Fruit fly (Drosophila melanogaster) whole organism, embryonic: Measurements from ENCODE around the gene Crys.

ENCODE experiments used
- Adf1 ChIP-seq: fragments of 200-800 bp; sonication (Bioruptor generic); IDR thresholded peaks from 2 replicates; pipeline ENCODE4 v1.3.6; 2022; ENCODE audit warnings: missing biosample characterization, missing genetic modification characterization
- B-H1 ChIP-seq: fragments of 200-800 bp; sonication (Bioruptor generic); IDR thresholded peaks from 3 replicates; pipeline ENCODE4 v1.3.6; 2022; ENCODE audit warnings: missing biosample characterization, missing genetic modification characterization
- Bteb2 ChIP-seq: fragments of 200-800 bp; sonication (Bioruptor generic); optimal IDR thresholded peaks from 2 replicates; lab custom pipeline; 2016; ENCODE audit warnings: missing biosample characterization, missing genetic modification characterization
- CG10366 ChIP-seq: fragments of 200-800 bp; sonication (Bioruptor generic); IDR thresholded peaks from 2 replicates; pipeline ENCODE4 v1.3.6; 2022; ENCODE audit warnings: missing biosample characterization, missing genetic modification characterization
- CG11247 ChIP-seq: fragments of 200-800 bp; sonication (Bioruptor generic); IDR thresholded peaks from 2 replicates; pipeline ENCODE4 v1.3.6; 2022; ENCODE audit warnings: missing biosample characterization, missing genetic modification characterization
- CG11398 ChIP-seq: fragments of 200-800 bp; sonication (Bioruptor generic); optimal IDR thresholded peaks from 2 replicates; lab custom pipeline; 2016; ENCODE audit warnings: missing biosample characterization, missing genetic modification characterization
- CG12299 ChIP-seq: fragments of 200-800 bp; sonication (Bioruptor generic); optimal IDR thresholded peaks from 2 replicates; lab custom pipeline; 2018; ENCODE audit warnings: missing biosample characterization, mild to moderate bottlenecking, missing genetic modification characterization
- CG13775 ChIP-seq: fragments of 200-800 bp; sonication (Bioruptor generic); optimal IDR thresholded peaks from 3 replicates; lab custom pipeline; 2017; ENCODE audit warnings: missing biosample characterization, mild to moderate bottlenecking, missing genetic modification characterization
- CG1647 ChIP-seq: fragments of 200-800 bp; sonication (Bioruptor generic); optimal IDR thresholded peaks from 3 replicates; lab custom pipeline; 2016; ENCODE audit warnings: missing biosample characterization, missing genetic modification characterization
- CG17361 ChIP-seq: fragments of 200-800 bp; sonication (Bioruptor generic); IDR thresholded peaks from 3 replicates; pipeline ENCODE4 v1.3.6; 2022; ENCODE audit warnings: missing biosample characterization, missing genetic modification characterization
- CG17612 ChIP-seq: fragments of 200-800 bp; sonication (Bioruptor generic); IDR thresholded peaks from 2 replicates; pipeline ENCODE4 v1.3.6; 2022; ENCODE audit warnings: missing biosample characterization, missing genetic modification characterization
- CG2116 ChIP-seq: fragments of 200-800 bp; sonication (Bioruptor generic); optimal IDR thresholded peaks from 3 replicates; lab custom pipeline; 2018; ENCODE audit warnings: missing biosample characterization, mild to moderate bottlenecking, missing genetic modification characterization
- CG2889 ChIP-seq: fragments of 200-800 bp; sonication (Bioruptor generic); IDR thresholded peaks from 3 replicates; pipeline ENCODE4 v1.3.6; 2022; ENCODE audit warnings: missing biosample characterization, missing genetic modification characterization
- CG31365 ChIP-seq: fragments of 200-800 bp; sonication (Bioruptor generic); optimal IDR thresholded peaks from 2 replicates; lab custom pipeline; 2018; ENCODE audit warnings: missing biosample characterization, mild to moderate bottlenecking, missing genetic modification characterization
- CG31441 ChIP-seq: fragments of 200-800 bp; sonication (Bioruptor generic); IDR thresholded peaks from 2 replicates; pipeline ENCODE4 v1.3.6; 2022; ENCODE audit warnings: missing biosample characterization, missing genetic modification characterization
- CG32532 ChIP-seq: fragments of 200-800 bp; sonication (Bioruptor generic); IDR thresholded peaks from 2 replicates; pipeline ENCODE4 v1.3.6; 2022; ENCODE audit warnings: missing biosample characterization, missing genetic modification characterization
- CG42726 ChIP-seq: fragments of 200-800 bp; sonication (Bioruptor generic); IDR thresholded peaks from 2 replicates; pipeline ENCODE4 v1.3.6; 2022; ENCODE audit warnings: missing biosample characterization, missing genetic modification characterization; ENCODE audit not compliant: partially characterized antibody
- CG4282 ChIP-seq: fragments of 200-800 bp; sonication (Bioruptor generic); optimal IDR thresholded peaks from 2 replicates; lab custom pipeline; 2016; ENCODE audit warnings: missing biosample characterization, missing genetic modification characterization
- CG6765 ChIP-seq: fragments of 200-800 bp; sonication (Bioruptor generic); optimal IDR thresholded peaks from 3 replicates; lab custom pipeline; 2017; ENCODE audit warnings: missing biosample characterization, mild to moderate bottlenecking, missing genetic modification characterization
- CG7928 ChIP-seq: fragments of 200-800 bp; sonication (Bioruptor generic); optimal IDR thresholded peaks from 2 replicates; lab custom pipeline; 2017; ENCODE audit warnings: missing biosample characterization, mild to moderate bottlenecking, missing genetic modification characterization
- CG7963 ChIP-seq: fragments of 200-800 bp; sonication (Bioruptor generic); IDR thresholded peaks from 3 replicates; pipeline ENCODE4 v1.3.6; 2022; ENCODE audit warnings: missing biosample characterization, missing genetic modification characterization; ENCODE audit not compliant: partially characterized antibody
- CG8944 ChIP-seq: fragments of 200-800 bp; sonication (Bioruptor generic); optimal IDR thresholded peaks from 3 replicates; lab custom pipeline; 2016; ENCODE audit warnings: missing biosample characterization, missing genetic modification characterization
- D ChIP-seq, 2 experiments: fragments of 200-800 bp in 1 of 2; fragments of >200 bp in 1 of 2; sonication (Bioruptor generic) in 1 of 2; optimal IDR thresholded peaks; 2 replicates in 1 of 2; 3 replicates in 1 of 2; lab custom pipeline; 2017; ENCODE audit warnings: mild to moderate bottlenecking in 1 of 2, missing biosample characterization in 1 of 2, missing genetic modification characterization in 1 of 2, missing genetic modification reagents in 1 of 2
- D19A ChIP-seq: fragments of 200-800 bp; optimal IDR thresholded peaks from 3 replicates; lab custom pipeline; 2019; ENCODE audit warnings: missing biosample characterization, mild to moderate bottlenecking, missing genetic modification characterization, moderate library complexity
- E2f2 ChIP-seq: fragments of 200-800 bp; sonication (Bioruptor generic); IDR thresholded peaks from 2 replicates; pipeline ENCODE4 v1.3.6; 2022; ENCODE audit warnings: missing biosample characterization, missing genetic modification characterization
- GATAe ChIP-seq: fragments of 200-800 bp; sonication (Bioruptor generic); conservative IDR thresholded peaks from 2 replicates; pipeline ENCODE4 v1.3.6; 2022; ENCODE audit warnings: missing biosample characterization, missing genetic modification characterization
- H15 ChIP-seq: fragments of 200-800 bp; sonication (Bioruptor generic); IDR thresholded peaks from 3 replicates; pipeline ENCODE4 v1.3.6; 2022; ENCODE audit warnings: missing biosample characterization, missing genetic modification characterization
- H2.0 ChIP-seq: fragments of 200-800 bp; sonication (Bioruptor generic); IDR thresholded peaks from 2 replicates; pipeline ENCODE4 v1.3.6; 2022; ENCODE audit warnings: missing biosample characterization, missing genetic modification characterization
- HLH4C ChIP-seq: fragments of 200-800 bp; sonication (Bioruptor generic); IDR thresholded peaks from 3 replicates; pipeline ENCODE4 v1.3.6; 2022; ENCODE audit warnings: missing biosample characterization, missing genetic modification characterization; ENCODE audit not compliant: partially characterized antibody
- Hmr ChIP-seq: fragments of 200-800 bp; sonication (Bioruptor generic); optimal IDR thresholded peaks from 3 replicates; lab custom pipeline; 2017; ENCODE audit warnings: mild to moderate bottlenecking, missing biosample characterization, missing genetic modification reagents, missing genetic modification characterization
- NC2β ChIP-seq: fragments of 200-800 bp; sonication (Bioruptor generic); optimal IDR thresholded peaks from 2 replicates; lab custom pipeline; 2016; ENCODE audit warnings: missing biosample characterization, missing genetic modification characterization
- NK7.1 ChIP-seq: fragments of 200-800 bp; sonication (Bioruptor generic); optimal IDR thresholded peaks from 3 replicates; lab custom pipeline; 2016; ENCODE audit warnings: missing biosample characterization, missing genetic modification characterization
- Nf-YA ChIP-seq: fragments of 200-800 bp; sonication (Bioruptor generic); IDR thresholded peaks from 2 replicates; pipeline ENCODE4 v1.3.6; 2022; ENCODE audit warnings: missing biosample characterization, missing genetic modification characterization
- Ravus ChIP-seq: fragments of 200-800 bp; sonication (Bioruptor generic); IDR thresholded peaks from 2 replicates; pipeline ENCODE4 v1.3.6; 2022; ENCODE audit warnings: missing biosample characterization, missing genetic modification characterization
- Rx ChIP-seq: fragments of 200-800 bp; sonication (Bioruptor generic); IDR thresholded peaks from 2 replicates; pipeline ENCODE4 v1.3.6; 2022; ENCODE audit warnings: missing biosample characterization, missing genetic modification characterization
- TFAM ChIP-seq: fragments of 200-800 bp; sonication (Bioruptor generic); optimal IDR thresholded peaks from 2 replicates; lab custom pipeline; 2017; ENCODE audit warnings: missing biosample characterization, missing genetic modification characterization, inconsistent platforms
- Vsx1 ChIP-seq: fragments of 200-800 bp; sonication (Bioruptor generic); optimal IDR thresholded peaks from 2 replicates; lab custom pipeline; 2017; ENCODE audit warnings: missing biosample characterization, mild to moderate bottlenecking, missing genetic modification characterization, missing genetic modification reagents
- az2 ChIP-seq: fragments of 200-800 bp; sonication (Bioruptor generic); optimal IDR thresholded peaks from 3 replicates; lab custom pipeline; 2016; ENCODE audit warnings: missing biosample characterization, missing genetic modification characterization
- bcd ChIP-seq: fragments of 200-800 bp; sonication (Bioruptor generic); optimal IDR thresholded peaks from 2 replicates; lab custom pipeline; 2017; ENCODE audit warnings: missing biosample characterization, mild to moderate bottlenecking, missing genetic modification characterization
- br ChIP-seq: fragments of >200 bp; optimal IDR thresholded peaks from 2 replicates; lab custom pipeline; 2017
- caup ChIP-seq: fragments of 200-800 bp; sonication (Bioruptor generic); optimal IDR thresholded peaks from 3 replicates; lab custom pipeline; 2017; ENCODE audit warnings: missing biosample characterization, mild to moderate bottlenecking, missing genetic modification characterization, moderate library complexity; ENCODE audit not compliant: severe bottlenecking
- cg ChIP-seq: fragments of 200-800 bp; sonication (Bioruptor generic); optimal IDR thresholded peaks from 3 replicates; lab custom pipeline; 2019; ENCODE audit warnings: missing biosample characterization, mild to moderate bottlenecking, missing genetic modification characterization, moderate library complexity
- fd3F ChIP-seq: fragments of 200-800 bp; sonication (Bioruptor generic); optimal IDR thresholded peaks from 2 replicates; lab custom pipeline; 2018; ENCODE audit warnings: missing biosample characterization, mild to moderate bottlenecking, missing genetic modification characterization, moderate library complexity
- her ChIP-seq: fragments of 200-800 bp; sonication (Bioruptor generic); optimal IDR thresholded peaks from 2 replicates; lab custom pipeline; 2016; ENCODE audit warnings: missing biosample characterization, missing genetic modification characterization
- jumu ChIP-seq: fragments of 200-800 bp; sonication (Bioruptor generic); optimal IDR thresholded peaks from 3 replicates; lab custom pipeline; 2016; ENCODE audit warnings: missing biosample characterization, missing genetic modification characterization
- org-1 ChIP-seq: fragments of 200-800 bp; sonication (Bioruptor generic); optimal IDR thresholded peaks from 2 replicates; lab custom pipeline; 2017; ENCODE audit warnings: missing biosample characterization, missing genetic modification characterization
- pum ChIP-seq: fragments of 200-800 bp; sonication (Bioruptor generic); optimal IDR thresholded peaks from 2 replicates; lab custom pipeline; 2016; ENCODE audit warnings: missing biosample characterization, missing genetic modification characterization
- ro ChIP-seq: fragments of 200-800 bp; sonication (Bioruptor generic); IDR thresholded peaks from 2 replicates; pipeline ENCODE4 v1.3.6; 2022; ENCODE audit warnings: missing biosample characterization, missing genetic modification characterization
- sd ChIP-seq: fragments of 200-800 bp; sonication (Bioruptor generic); optimal IDR thresholded peaks from 3 replicates; lab custom pipeline; 2018; ENCODE audit warnings: missing biosample characterization, mild to moderate bottlenecking, missing genetic modification characterization, moderate library complexity
- sens-2 ChIP-seq: fragments of 200-800 bp; sonication (Bioruptor generic); IDR thresholded peaks from 2 replicates; pipeline ENCODE4 v1.3.6; 2022; ENCODE audit warnings: missing biosample characterization, missing genetic modification characterization
- tup ChIP-seq: fragments of 200-800 bp; sonication (Bioruptor generic); optimal IDR thresholded peaks from 2 replicates; lab custom pipeline; 2016; ENCODE audit warnings: missing biosample characterization, mild to moderate bottlenecking, missing genetic modification characterization, moderate library complexity
- vfl ChIP-seq: fragments of 200-800 bp; sonication (Bioruptor generic); optimal IDR thresholded peaks from 2 replicates; lab custom pipeline; 2016; ENCODE audit warnings: missing biosample characterization, missing genetic modification characterization

Gene Crys

dm6 chr2L:11987945-11988344, 44.0 kb downstream of the Crys start, which contains the start of the genes CG6686 and CG34163 (continued):
- peak; percentile 58 for TF ChIP-seq az2 (GFP tag; lab: Kevin White, UChicago)
- TF ChIP-seq E2f2 (GFP tag; lab: Robert Waterston, UW) = peak; percentile 64
- TF ChIP-seq CG10366 (GFP tag; lab: Robert Waterston, UW) = peak; percentile 39; the same call in 1 of the 2 replicates
- TF ChIP-seq GATAe (GFP tag; lab: Robert Waterston, UW) = no peak
- peak; percentile 8 for TF ChIP-seq CG1647
- TF ChIP-seq Vsx1 = no peak
- no peak for TF ChIP-seq D (optimal IDR thresholded peaks at IDR 0.05; lab: Kevin White, UChicago)
- no peak for TF ChIP-seq D (GFP tag; optimal IDR thresholded peaks at IDR 0.05; lab: Kevin White, UChicago)
- peak; percentile 34 for TF ChIP-seq Bteb2 (GFP tag; lab: Kevin White, UChicago)
- TF ChIP-seq CG11398 (GFP tag; lab: Kevin White, UChicago) = no peak
- no peak for TF ChIP-seq Ravus (GFP tag; lab: Robert Waterston, UW)
- TF ChIP-seq NK7.1 = no peak
- TF ChIP-seq HLH4C (GFP tag; lab: Robert Waterston, UW) = no peak
- no peak for TF ChIP-seq H15 (GFP tag; lab: Robert Waterston, UW)
- peak; percentile 61; the same call in 2 of the 3 replicates for TF ChIP-seq CG17361 (GFP tag; lab: Robert Waterston, UW)
- TF ChIP-seq jumu = peak; percentile 53
- no peak for TF ChIP-seq CG17612 (GFP tag; lab: Robert Waterston, UW)
- no peak for TF ChIP-seq Nf-YA (GFP tag; lab: Robert Waterston, UW)
- peak; percentile 5 for TF ChIP-seq CG8944 (GFP tag; lab: Kevin White, UChicago)
- TF ChIP-seq sd = no peak
- TF ChIP-seq ro = no peak
- TF ChIP-seq CG2116 (GFP tag; lab: Kevin White, UChicago) = peak; percentile 63
- no peak for TF ChIP-seq br (lab: Kevin White, UChicago)
- no peak for TF ChIP-seq TFAM (GFP tag; lab: Kevin White, UChicago)
- TF ChIP-seq caup (GFP tag; lab: Kevin White, UChicago) = peak; percentile 8
- TF ChIP-seq fd3F = no peak
- no peak for TF ChIP-seq CG31441
- no peak for TF ChIP-seq CG31365 (tag; lab: Kevin White, UChicago)
- no peak for TF ChIP-seq bcd (GFP tag; lab: Kevin White, UChicago)
- TF ChIP-seq D19A (tag; lab: Kevin White, UChicago) = no peak
- peak; percentile 41 for TF ChIP-seq vfl (GFP tag; lab: Kevin White, UChicago)
- TF ChIP-seq CG13775 (GFP tag; lab: Kevin White, UChicago) = peak; percentile 42
- TF ChIP-seq NC2β (GFP tag; lab: Kevin White, UChicago) = peak; percentile 46
- TF ChIP-seq her = no peak
- peak; percentile 47 for TF ChIP-seq CG12299 (tag; lab: Kevin White, UChicago)
- no peak for TF ChIP-seq CG42726 (GFP tag; lab: Robert Waterston, UW)
- peak; percentile 37 for TF ChIP-seq pum (GFP tag; lab: Kevin White, UChicago)
- no peak for TF ChIP-seq sens-2 (GFP tag; lab: Robert Waterston, UW)
- no peak for TF ChIP-seq CG32532
- no peak for TF ChIP-seq CG6765
- TF ChIP-seq Adf1 (GFP tag; lab: Robert Waterston, UW) = no peak
- TF ChIP-seq CG7928 (GFP tag; lab: Kevin White, UChicago) = no peak
- no peak for TF ChIP-seq Rx (GFP tag; lab: Robert Waterston, UW)
- no peak for TF ChIP-seq org-1 (GFP tag; lab: Kevin White, UChicago)
- peak; percentile 61 for TF ChIP-seq Hmr
- TF ChIP-seq H2.0 (GFP tag; lab: Robert Waterston, UW) = no peak
- TF ChIP-seq CG4282 (GFP tag; lab: Kevin White, UChicago) = no peak
- TF ChIP-seq tup = no peak
- TF ChIP-seq CG2889 = no peak
- no peak for TF ChIP-seq B-H1 (GFP tag; lab: Robert Waterston, UW)
- no peak for TF ChIP-seq cg (GFP tag; lab: Kevin White, UChicago)
- no peak for TF ChIP-seq CG11247 (GFP tag; lab: Robert Waterston, UW)
- TF ChIP-seq CG7963 (GFP tag; lab: Robert Waterston, UW) = no peak
